Worm (Caenorhabditis elegans) whole organism, L1 larva: ENCODE measurements around the gene D1044.7.

ENCODE experiments used
- F16B12.6 ChIP-seq: fragments of 150-350 bp; optimal IDR thresholded peaks from 2 replicates; lab custom pipeline; 2014; ENCODE audit warnings: missing biosample characterization, missing genetic modification characterization
- aha-1 ChIP-seq: fragments of 150-350 bp; optimal IDR thresholded peaks from 2 replicates; lab custom pipeline; 2014; ENCODE audit warnings: missing biosample characterization, missing genetic modification characterization
- aly-2 ChIP-seq: fragments of 150-350 bp; optimal IDR thresholded peaks from 2 replicates; lab custom pipeline; 2014; ENCODE audit warnings: missing biosample characterization, missing genetic modification characterization
- ama-1 ChIP-seq: fragments of 150-350 bp; optimal IDR thresholded peaks from 2 replicates; lab custom pipeline; 2014
- blmp-1 ChIP-seq: fragments of 150-350 bp; optimal IDR thresholded peaks from 2 replicates; lab custom pipeline; 2014; ENCODE audit warnings: missing biosample characterization, missing genetic modification characterization
- ceh-63 ChIP-seq: fragments of 200-800 bp; sonication (Bioruptor generic); optimal IDR thresholded peaks from 2 replicates; lab custom pipeline; 2018; ENCODE audit warnings: mild to moderate bottlenecking, missing genetic modification characterization, missing compliant biosample characterization
- ceh-88 ChIP-seq: fragments of 200-800 bp; sonication (Bioruptor generic); IDR thresholded peaks from 2 replicates; pipeline ENCODE4 v1.3.6; 2022; ENCODE audit warnings: missing genetic modification characterization, missing compliant biosample characterization
- ceh-90 ChIP-seq: sonication (generic microtip); optimal IDR thresholded peaks from 2 replicates; lab custom pipeline; 2016; ENCODE audit warnings: missing genetic modification characterization, missing compliant biosample characterization
- efl-1 ChIP-seq, 4 experiments: fragments of 150-350 bp; optimal IDR thresholded peaks in 3 of 4; peaks in 1 of 4; 1 replicate in 1 of 4; 2 replicates in 3 of 4; lab custom pipeline; 2014; ENCODE audit warnings: missing biosample characterization in 2 of 4, missing genetic modification characterization in 2 of 4, missing genetic modification reagents in 2 of 4
- efl-3 ChIP-seq: fragments of 200-800 bp; sonication (Bioruptor generic); optimal IDR thresholded peaks from 2 replicates; lab custom pipeline; 2018; ENCODE audit warnings: mild to moderate bottlenecking, missing genetic modification characterization, missing compliant biosample characterization
- egl-13 ChIP-seq: sonication (generic microtip); optimal IDR thresholded peaks from 2 replicates; lab custom pipeline; 2016; ENCODE audit warnings: missing genotype, missing genetic modification reagents, missing genetic modification characterization, missing compliant biosample characterization
- elt-2 ChIP-seq: sonication (generic microtip); optimal IDR thresholded peaks from 2 replicates; lab custom pipeline; 2016; ENCODE audit warnings: missing genetic modification characterization, mild to moderate bottlenecking, inconsistent platforms, missing compliant biosample characterization, missing genetic modification reagents
- elt-3 ChIP-seq, 6 experiments: fragments of 150-350 bp in 1 of 6; sonication (generic microtip); optimal IDR thresholded peaks; 2 replicates each; lab custom pipeline; 2017 to 2018; ENCODE audit warnings: missing biosample characterization in 6 of 6, missing genetic modification characterization in 6 of 6, inconsistent platforms in 1 of 6
- fkh-10 ChIP-seq: sonication (generic microtip); optimal IDR thresholded peaks from 2 replicates; lab custom pipeline; 2017; ENCODE audit warnings: missing biosample characterization, missing genetic modification reagents, missing genetic modification characterization
- isw-1 ChIP-seq: fragments of 200-800 bp; sonication (Bioruptor generic); IDR thresholded peaks from 2 replicates; pipeline ENCODE4 v1.3.6; 2022; ENCODE audit warnings: missing genetic modification characterization, missing compliant biosample characterization
- jun-1 ChIP-seq: fragments of 150-350 bp; optimal IDR thresholded peaks from 2 replicates; lab custom pipeline; 2014; ENCODE audit warnings: missing biosample characterization, missing genetic modification reagents, missing genetic modification characterization
- lin-13 ChIP-seq: fragments of 150-350 bp; optimal IDR thresholded peaks from 2 replicates; lab custom pipeline; 2014; ENCODE audit warnings: missing biosample characterization, missing genetic modification reagents, missing genetic modification characterization
- lin-14 ChIP-seq: fragments of 200-800 bp; sonication (Bioruptor generic); optimal IDR thresholded peaks from 2 replicates; lab custom pipeline; 2018; ENCODE audit warnings: mild to moderate bottlenecking, missing genetic modification characterization, moderate library complexity, missing compliant biosample characterization
- lin-35 ChIP-seq, 2 experiments: fragments of 150-350 bp; optimal IDR thresholded peaks; 2 replicates each; lab custom pipeline; 2014; ENCODE audit warnings: missing biosample characterization in 2 of 2, missing genetic modification characterization in 2 of 2, missing genetic modification reagents in 2 of 2
- lin-39 ChIP-seq: fragments of 150-350 bp; optimal IDR thresholded peaks from 2 replicates; lab custom pipeline; 2014; ENCODE audit warnings: missing biosample characterization, missing genetic modification reagents, missing genetic modification characterization
- lir-3 ChIP-seq: sonication (generic microtip); optimal IDR thresholded peaks from 2 replicates; lab custom pipeline; 2016; ENCODE audit warnings: mild to moderate bottlenecking, missing genetic modification characterization, moderate library complexity, missing compliant biosample characterization; ENCODE audit not compliant: poor library complexity
- lsy-2 ChIP-seq, 2 experiments: fragments of 150-350 bp; optimal IDR thresholded peaks; 2 replicates each; lab custom pipeline; 2014; ENCODE audit warnings: missing biosample characterization in 2 of 2, missing genetic modification characterization in 2 of 2
- mdl-1 ChIP-seq, 2 experiments: fragments of 150-350 bp; optimal IDR thresholded peaks; 2 replicates each; lab custom pipeline; 2014 to 2017; ENCODE audit warnings: missing biosample characterization in 2 of 2, missing genetic modification characterization in 2 of 2, inconsistent platforms in 1 of 2
- mep-1 ChIP-seq: fragments of 150-350 bp; optimal IDR thresholded peaks from 2 replicates; lab custom pipeline; 2014; ENCODE audit warnings: missing biosample characterization, missing genetic modification characterization
- nhr-19 ChIP-seq: fragments of 200-800 bp; sonication (Bioruptor generic); conservative IDR thresholded peaks from 2 replicates; pipeline ENCODE4 v1.3.6; 2022; ENCODE audit warnings: missing genetic modification characterization, missing compliant biosample characterization
- nhr-20 ChIP-seq: sonication (generic microtip); optimal IDR thresholded peaks from 2 replicates; lab custom pipeline; 2016; ENCODE audit warnings: mild to moderate bottlenecking, missing genetic modification characterization, missing compliant biosample characterization
- nhr-28 ChIP-seq: fragments of 150-350 bp; optimal IDR thresholded peaks from 2 replicates; lab custom pipeline; 2014; ENCODE audit warnings: missing biosample characterization, missing genetic modification characterization
- nhr-47 ChIP-seq: sonication (generic microtip); optimal IDR thresholded peaks from 2 replicates; lab custom pipeline; 2016; ENCODE audit warnings: mild to moderate bottlenecking, missing genetic modification characterization, moderate library complexity, missing compliant biosample characterization
- nhr-71 ChIP-seq: sonication (generic microtip); optimal IDR thresholded peaks from 2 replicates; lab custom pipeline; 2016; ENCODE audit warnings: mild to moderate bottlenecking, missing genetic modification characterization, moderate library complexity, missing compliant biosample characterization
- nhr-76 ChIP-seq: sonication (generic microtip); optimal IDR thresholded peaks from 2 replicates; lab custom pipeline; 2017; ENCODE audit warnings: missing biosample characterization, missing genetic modification characterization
- nhr-77 ChIP-seq: fragments of 150-350 bp; optimal IDR thresholded peaks from 2 replicates; lab custom pipeline; 2014; ENCODE audit warnings: missing biosample characterization, missing genetic modification characterization
- nhr-85 ChIP-seq: sonication (generic microtip); peaks from one replicate; lab custom pipeline; 2016; ENCODE audit warnings: missing genetic modification characterization, inconsistent platforms, missing compliant biosample characterization
- nhr-90 ChIP-seq: sonication (generic microtip); optimal IDR thresholded peaks from 2 replicates; lab custom pipeline; 2016; ENCODE audit warnings: mild to moderate bottlenecking, missing genetic modification characterization, missing compliant biosample characterization; ENCODE audit not compliant: poor library complexity
- pag-3 ChIP-seq: sonication (generic microtip); optimal IDR thresholded peaks from 2 replicates; lab custom pipeline; 2017; ENCODE audit warnings: missing genetic modification characterization, mild to moderate bottlenecking, missing compliant biosample characterization, antibody characterized with exemption, borderline replicate concordance; ENCODE audit not compliant: insufficient read depth
- rnt-1 ChIP-seq: sonication (generic microtip); optimal IDR thresholded peaks from 2 replicates; lab custom pipeline; 2016; ENCODE audit warnings: mild to moderate bottlenecking, missing genetic modification characterization, moderate library complexity, missing compliant biosample characterization
- skn-1 ChIP-seq: fragments of 150-350 bp; optimal IDR thresholded peaks from 2 replicates; lab custom pipeline; 2014; ENCODE audit warnings: missing biosample characterization, missing genetic modification characterization
- snu-23 ChIP-seq: sonication (generic microtip); optimal IDR thresholded peaks from 2 replicates; lab custom pipeline; 2016; ENCODE audit warnings: missing genetic modification characterization, missing compliant biosample characterization
- sptf-1 ChIP-seq: fragments of 150-350 bp; optimal IDR thresholded peaks from 2 replicates; lab custom pipeline; 2014; ENCODE audit warnings: missing biosample characterization, missing genetic modification characterization
- sup-37 ChIP-seq: fragments of 200-800 bp; sonication (Bioruptor generic); optimal IDR thresholded peaks from 2 replicates; lab custom pipeline; 2018; ENCODE audit warnings: mild to moderate bottlenecking, missing genetic modification characterization, missing compliant biosample characterization
- swsn-7 ChIP-seq: sonication (generic microtip); optimal IDR thresholded peaks from 2 replicates; lab custom pipeline; 2016; ENCODE audit warnings: missing genetic modification characterization, missing compliant biosample characterization
- tbx-2 ChIP-seq: sonication (generic microtip); optimal IDR thresholded peaks from 2 replicates; lab custom pipeline; 2016; ENCODE audit warnings: missing genetic modification characterization, missing compliant biosample characterization
- tlp-1 ChIP-seq: fragments of 150-350 bp; optimal IDR thresholded peaks from 2 replicates; lab custom pipeline; 2014; ENCODE audit warnings: missing biosample characterization, missing genetic modification characterization
- unc-130 ChIP-seq: fragments of 150-350 bp; optimal IDR thresholded peaks from 2 replicates; lab custom pipeline; 2017; ENCODE audit warnings: missing biosample characterization, missing genetic modification characterization, inconsistent platforms
- unc-30 ChIP-seq: sonication (generic microtip); optimal IDR thresholded peaks from 2 replicates; lab custom pipeline; 2017; ENCODE audit warnings: missing biosample characterization, missing genetic modification characterization
- vab-15 ChIP-seq: sonication (generic microtip); optimal IDR thresholded peaks from 2 replicates; lab custom pipeline; 2017; ENCODE audit warnings: missing genotype, mild to moderate bottlenecking, missing genetic modification characterization, missing compliant biosample characterization
- xbp-1 ChIP-seq: sonication (generic microtip); optimal IDR thresholded peaks from 2 replicates; lab custom pipeline; 2016; ENCODE audit warnings: missing genetic modification characterization, missing compliant biosample characterization
- zag-1 ChIP-seq: fragments of 150-350 bp; optimal IDR thresholded peaks from 2 replicates; lab custom pipeline; 2014; ENCODE audit warnings: missing biosample characterization, missing genetic modification characterization
- ztf-11 ChIP-seq, 2 experiments: sonication (generic microtip); optimal IDR thresholded peaks; 2 replicates each; lab custom pipeline; 2016 to 2017; ENCODE audit warnings: missing genetic modification characterization in 2 of 2, missing biosample characterization in 1 of 2, missing compliant biosample characterization in 1 of 2
- ztf-4 ChIP-seq: fragments of 150-350 bp; optimal IDR thresholded peaks from 2 replicates; lab custom pipeline; 2014; ENCODE audit warnings: missing biosample characterization, missing genetic modification characterization

Gene D1044.7

DNA sequence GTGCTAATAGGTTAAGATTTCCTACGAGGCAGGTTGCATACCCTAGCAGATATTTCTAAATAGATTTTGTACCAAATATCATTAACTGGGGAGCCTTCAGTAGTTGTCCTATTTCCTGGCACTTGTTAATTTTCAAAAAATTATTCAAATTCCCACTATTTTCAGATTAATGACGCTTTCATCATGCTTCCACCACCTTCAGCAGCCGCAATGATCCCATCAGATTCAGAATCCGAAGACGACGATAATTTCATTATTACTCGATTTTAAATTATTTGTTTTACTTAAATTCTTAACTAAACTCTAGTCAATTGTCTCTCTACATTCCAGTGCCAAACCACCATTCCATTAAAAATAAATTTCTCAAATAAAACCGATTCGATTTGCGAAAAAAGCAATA is 42.3 kb upstream of the D1044.7 start:
- TF ChIP-seq lir-3 (peak; percentile 43), nhr-28 (no peak), ztf-4 (tag; lab: Kevin White, UChicago) (peak; percentile 20), sup-37 (GFP tag; lab: Kevin White, UChicago) (no peak), nhr-47 (tag; lab: Kevin White, UChicago) (peak; percentile 51), tbx-2 (tag; lab: Kevin White, UChicago) (peak; percentile 40), nhr-20 (tag; lab: Kevin White, UChicago) (peak; percentile 89), ztf-11 (tag; optimal IDR thresholded peaks at IDR 0.05; lab: Kevin White, UChicago) (no peak), nhr-19 (GFP tag; lab: Robert Waterston, UW) (peak; percentile 45), fkh-10 (GFP tag; lab: Kevin White, UChicago) (no peak), egl-13 (no peak), xbp-1 (tag; lab: Kevin White, UChicago) (peak; percentile 28), ceh-88 (GFP tag; lab: Robert Waterston, UW) (no peak), lin-35 (GFP tag; optimal IDR thresholded peaks at IDR 0.05; lab: Kevin White, UChicago) (peak in 1 of 2 experiments; percentile 22), snu-23 (GFP tag; lab: Kevin White, UChicago) (peak; percentile 16), nhr-85 (tag; lab: Kevin White, UChicago) (no peak), nhr-71 (peak; percentile 71), ama-1 (peak; percentile 92), nhr-90 (peak; percentile 71), tlp-1 (tag; lab: Kevin White, UChicago) (no peak), elt-2 (peak; percentile 36), efl-1 (optimal IDR thresholded peaks at IDR 0.05; lab: Kevin White, UChicago) (no peak), efl-1 (GFP tag; optimal IDR thresholded peaks at IDR 0.05 in 1 of 2; lab: Kevin White, UChicago) (peak in 1 of 2 experiments; percentile 64), swsn-7 (tag; lab: Kevin White, UChicago) (peak; percentile 5), nhr-77 (tag; lab: Kevin White, UChicago) (no peak)

DNA sequence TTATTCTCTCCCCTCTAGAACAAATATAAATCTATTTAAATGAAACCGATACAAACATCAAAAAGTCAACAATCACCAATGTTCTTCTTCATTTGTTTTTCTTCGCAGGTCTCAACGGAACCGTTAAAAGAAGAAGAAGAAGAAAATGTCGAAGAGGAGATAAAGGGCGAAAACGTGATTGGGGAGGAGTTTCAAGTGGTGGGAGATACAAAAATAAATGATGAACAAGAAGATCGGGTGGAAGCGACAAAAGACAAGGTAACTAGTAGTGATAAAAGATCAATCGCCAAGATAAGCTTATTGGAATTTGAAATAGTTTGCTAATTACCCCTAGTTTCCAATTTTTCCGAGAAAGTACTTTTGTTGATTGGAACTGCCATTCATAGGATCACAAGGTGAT is 41.6 kb upstream of the D1044.7 start:
- TF ChIP-seq tbx-2 (tag; lab: Kevin White, UChicago) (peak; percentile 18), skn-1 (tag; lab: Kevin White, UChicago) (no peak), unc-130 (tag; lab: Kevin White, UChicago) (no peak), pag-3 (tag; lab: Kevin White, UChicago) (peak; percentile 2), lsy-2 (tag; optimal IDR thresholded peaks at IDR 0.05; lab: Kevin White, UChicago) (no peak), nhr-19 (GFP tag; lab: Robert Waterston, UW) (no peak), ceh-63 (GFP tag; lab: Kevin White, UChicago) (no peak), jun-1 (tag; lab: Kevin White, UChicago) (no peak), elt-3 (tag; optimal IDR thresholded peaks at IDR 0.05; lab: Kevin White, UChicago) (peak in 4 of 6 experiments; percentile 31 to 70 (median 48)), F16B12.6 (tag; lab: Kevin White, UChicago) (no peak), aha-1 (no peak), aly-2 (no peak), mep-1 (no peak), mdl-1 (tag; optimal IDR thresholded peaks at IDR 0.05; lab: Kevin White, UChicago) (peak in 1 of 2 experiments; percentile 32), blmp-1 (tag; lab: Kevin White, UChicago) (peak; percentile 65), lin-13 (GFP tag; lab: Kevin White, UChicago) (no peak), xbp-1 (tag; lab: Kevin White, UChicago) (no peak), nhr-85 (tag; lab: Kevin White, UChicago) (peak; percentile 84), ama-1 (no peak), rnt-1 (tag; lab: Kevin White, UChicago) (no peak), ceh-90 (tag; lab: Kevin White, UChicago) (no peak), lin-14 (peak; percentile 54), swsn-7 (tag; lab: Kevin White, UChicago) (no peak), unc-30 (no peak), sptf-1 (tag; lab: Kevin White, UChicago) (no peak), ztf-11 (tag; optimal IDR thresholded peaks at IDR 0.05; lab: Kevin White, UChicago) (no peak), efl-1 (optimal IDR thresholded peaks at IDR 0.05; lab: Kevin White, UChicago) (no peak), efl-1 (GFP tag; optimal IDR thresholded peaks at IDR 0.05 in 1 of 2; lab: Kevin White, UChicago) (no peak), zag-1 (tag; lab: Kevin White, UChicago) (no peak), snu-23 (GFP tag; lab: Kevin White, UChicago) (peak; percentile 58), isw-1 (GFP tag; lab: Robert Waterston, UW) (no peak), nhr-20 (tag; lab: Kevin White, UChicago) (peak; percentile 53), nhr-90 (no peak), lin-39 (tag; lab: Kevin White, UChicago) (no peak), tlp-1 (tag; lab: Kevin White, UChicago) (no peak), efl-3 (no peak), nhr-71 (peak; percentile 25), vab-15 (tag; lab: Kevin White, UChicago) (no peak), nhr-76 (no peak), lin-35 (GFP tag; optimal IDR thresholded peaks at IDR 0.05; lab: Kevin White, UChicago) (peak in 1 of 2 experiments; percentile 42)
